Worm (Caenorhabditis elegans) whole organism, L3 larva: ENCODE measurements around the gene K02E2.7.
A peak's percentile ranks its signal among the peaks of the same experiment; 100 is the strongest.

Source experiments
- R02D3.7 ChIP-seq: fragments of 150-350 bp; optimal IDR thresholded peaks from 2 replicates; lab custom pipeline; 2014; ENCODE audit warnings: missing biosample characterization, missing genetic modification characterization
- ZK546.5 ChIP-seq: sonication (generic microtip); optimal IDR thresholded peaks from 2 replicates; lab custom pipeline; 2017; ENCODE audit warnings: missing biosample characterization, missing genetic modification characterization
- aly-2 ChIP-seq: fragments of 150-350 bp; optimal IDR thresholded peaks from 2 replicates; lab custom pipeline; 2014; ENCODE audit warnings: missing biosample characterization, missing genetic modification characterization
- ama-1 ChIP-seq: fragments of 150-350 bp; optimal IDR thresholded peaks from 2 replicates; lab custom pipeline; 2018
- ceh-16 ChIP-seq: sonication (generic microtip); optimal IDR thresholded peaks from 2 replicates; lab custom pipeline; 2017; ENCODE audit warnings: missing biosample characterization, missing genetic modification characterization
- ceh-28 ChIP-seq: fragments of 150-350 bp; optimal IDR thresholded peaks from 2 replicates; lab custom pipeline; 2014; ENCODE audit warnings: missing biosample characterization, missing genetic modification reagents, missing genetic modification characterization
- ceh-9 ChIP-seq: sonication (generic microtip); optimal IDR thresholded peaks from 2 replicates; lab custom pipeline; 2018; ENCODE audit warnings: missing biosample characterization, missing genetic modification characterization
- daf-12 ChIP-seq: fragments of 150-350 bp; optimal IDR thresholded peaks from 2 replicates; lab custom pipeline; 2014; ENCODE audit warnings: missing biosample characterization, missing genetic modification reagents, missing genetic modification characterization
- egl-27 ChIP-seq: sonication (generic microtip); optimal IDR thresholded peaks from 4 replicates; lab custom pipeline; 2017; ENCODE audit warnings: missing biosample characterization, missing genetic modification reagents, missing genetic modification characterization
- egl-5 ChIP-seq: fragments of 150-350 bp; optimal IDR thresholded peaks from 2 replicates; lab custom pipeline; 2017; ENCODE audit warnings: missing biosample characterization, missing genetic modification reagents, missing genetic modification characterization, inconsistent platforms
- elt-1 ChIP-seq: fragments of 150-350 bp; optimal IDR thresholded peaks from 2 replicates; lab custom pipeline; 2014; ENCODE audit warnings: missing biosample characterization, missing genetic modification characterization
- elt-2 ChIP-seq: sonication (generic microtip); optimal IDR thresholded peaks from 2 replicates; lab custom pipeline; 2016; ENCODE audit warnings: missing genetic modification reagents, mild to moderate bottlenecking, missing genetic modification characterization, missing compliant biosample characterization
- fos-1 ChIP-seq: fragments of 150-350 bp; optimal IDR thresholded peaks from 2 replicates; lab custom pipeline; 2014; ENCODE audit warnings: missing biosample characterization, missing genetic modification characterization
- jun-1 ChIP-seq: fragments of 150-350 bp; optimal IDR thresholded peaks from 2 replicates; lab custom pipeline; 2014; ENCODE audit warnings: missing biosample characterization, missing genetic modification reagents, missing genetic modification characterization
- lin-15B ChIP-seq: fragments of 150-350 bp; optimal IDR thresholded peaks from 2 replicates; lab custom pipeline; 2014; ENCODE audit warnings: missing biosample characterization, missing genetic modification characterization
- lin-39 ChIP-seq: fragments of 150-350 bp; optimal IDR thresholded peaks from 2 replicates; lab custom pipeline; 2018; ENCODE audit warnings: missing biosample characterization, missing genetic modification reagents, missing genetic modification characterization
- lsy-12 ChIP-seq: sonication (generic microtip); optimal IDR thresholded peaks from 2 replicates; lab custom pipeline; 2016; ENCODE audit warnings: mild to moderate bottlenecking, missing genetic modification characterization, missing compliant biosample characterization
- mdl-1 ChIP-seq: fragments of 150-350 bp; optimal IDR thresholded peaks from 2 replicates; lab custom pipeline; 2014; ENCODE audit warnings: missing biosample characterization, missing genetic modification characterization
- nfya-1 ChIP-seq: sonication (generic microtip); optimal IDR thresholded peaks from 2 replicates; lab custom pipeline; 2017; ENCODE audit warnings: missing genetic modification characterization, mild to moderate bottlenecking, missing compliant biosample characterization, antibody characterized with exemption, moderate library complexity; ENCODE audit not compliant: insufficient read depth
- nhr-11 ChIP-seq: fragments of 150-350 bp; optimal IDR thresholded peaks from 2 replicates; lab custom pipeline; 2014; ENCODE audit warnings: missing biosample characterization, missing genetic modification characterization
- nhr-12 ChIP-seq: fragments of 150-350 bp; optimal IDR thresholded peaks from 2 replicates; lab custom pipeline; 2014; ENCODE audit warnings: missing biosample characterization, missing genetic modification characterization
- nhr-23 ChIP-seq: fragments of 150-350 bp; optimal IDR thresholded peaks from 2 replicates; lab custom pipeline; 2014; ENCODE audit warnings: missing biosample characterization, missing genetic modification reagents, missing genetic modification characterization
- nhr-237 ChIP-seq: fragments of 150-350 bp; optimal IDR thresholded peaks from 2 replicates; lab custom pipeline; 2014; ENCODE audit warnings: missing biosample characterization, missing genetic modification characterization
- nhr-25 ChIP-seq: sonication (generic microtip); optimal IDR thresholded peaks from 2 replicates; lab custom pipeline; 2017; ENCODE audit warnings: missing biosample characterization, missing genetic modification characterization
- nhr-28 ChIP-seq: fragments of 150-350 bp; optimal IDR thresholded peaks from 2 replicates; lab custom pipeline; 2014; ENCODE audit warnings: missing biosample characterization, missing genetic modification characterization
- nhr-43 ChIP-seq: sonication (generic microtip); optimal IDR thresholded peaks from 2 replicates; lab custom pipeline; 2016; ENCODE audit warnings: mild to moderate bottlenecking, missing genetic modification characterization, missing compliant biosample characterization; ENCODE audit not compliant: poor library complexity, severe bottlenecking
- nhr-77 ChIP-seq: fragments of 150-350 bp; optimal IDR thresholded peaks from 2 replicates; lab custom pipeline; 2014; ENCODE audit warnings: missing biosample characterization, missing genetic modification characterization
- pha-4 ChIP-seq: fragments of 150-350 bp; optimal IDR thresholded peaks from 2 replicates; lab custom pipeline; 2014; ENCODE audit warnings: missing biosample characterization, missing genetic modification reagents, missing genetic modification characterization
- pqm-1 ChIP-seq: fragments of 150-350 bp; optimal IDR thresholded peaks from 2 replicates; lab custom pipeline; 2017; ENCODE audit warnings: missing biosample characterization, missing genetic modification characterization, inconsistent platforms
- sea-2 ChIP-seq: fragments of 150-350 bp; sonication (generic microtip); optimal IDR thresholded peaks from 4 replicates; lab custom pipeline; 2014; ENCODE audit warnings: missing biosample characterization, missing genetic modification reagents, missing genetic modification characterization
- skn-1 ChIP-seq: fragments of 150-350 bp; optimal IDR thresholded peaks from 2 replicates; lab custom pipeline; 2014; ENCODE audit warnings: missing biosample characterization, missing genetic modification characterization
- unc-39 ChIP-seq: sonication (generic microtip); optimal IDR thresholded peaks from 4 replicates; lab custom pipeline; 2017; ENCODE audit warnings: missing biosample characterization, missing genetic modification characterization
- ztf-11 ChIP-seq: fragments of 150-350 bp; optimal IDR thresholded peaks from 2 replicates; lab custom pipeline; 2014; ENCODE audit warnings: missing biosample characterization, missing genetic modification characterization
- ztf-4 ChIP-seq: fragments of 150-350 bp; optimal IDR thresholded peaks from 2 replicates; lab custom pipeline; 2014; ENCODE audit warnings: missing biosample characterization, missing genetic modification characterization

K02E2.7 gene

ce11 chrV:20417809-20418208 is 31.0 kb upstream of the K02E2.7 start (continued):
- TF ChIP-seq R02D3.7 (tag; lab: Kevin White, UChicago) (no peak), ztf-4 (tag; lab: Kevin White, UChicago) (no peak), fos-1 (tag; lab: Kevin White, UChicago) (no peak), nhr-23 (tag; lab: Kevin White, UChicago) (no peak), unc-39 (no peak), jun-1 (tag; lab: Kevin White, UChicago) (peak; percentile 50), daf-12 (no peak), ztf-11 (no peak)

ce11 chrV:20416790-20417189 is 29.9 kb upstream of the K02E2.7 start:
- TF ChIP-seq ceh-9 (no peak), elt-2 (tag; lab: Kevin White, UChicago) (peak; percentile 63), jun-1 (tag; lab: Kevin White, UChicago) (peak; percentile 25), egl-27 (tag; lab: Kevin White, UChicago) (no peak), nhr-12 (no peak), lin-39 (tag; lab: Kevin White, UChicago) (peak; percentile 28), nhr-77 (tag; lab: Kevin White, UChicago) (no peak), egl-5 (tag; lab: Kevin White, UChicago) (no peak), mdl-1 (tag; lab: Kevin White, UChicago) (no peak), ZK546.5 (tag; lab: Kevin White, UChicago) (no peak), pha-4 (tag; lab: Kevin White, UChicago) (peak; percentile 36), pqm-1 (tag; lab: Kevin White, UChicago) (no peak), nhr-237 (tag; lab: Kevin White, UChicago) (no peak)

- no peak for TF ChIP-seq jun-1 (tag; lab: Kevin White, UChicago)
- no peak for TF ChIP-seq mdl-1 (tag; lab: Kevin White, UChicago)
- no peak for TF ChIP-seq aly-2 (tag; lab: Kevin White, UChicago)
- peak; percentile 10 for TF ChIP-seq ama-1 (lab: Kevin White, UChicago)
- TF ChIP-seq nhr-11 (tag; lab: Kevin White, UChicago): no peak
Measured at ce11 chrV:20416335-20416734, 29.5 kb upstream of the K02E2.7 start.

- peak; percentile 73 for TF ChIP-seq nhr-25 (tag; lab: Kevin White, UChicago)
- peak; percentile 61 for TF ChIP-seq nhr-23 (tag; lab: Kevin White, UChicago)
- peak; percentile 51 for TF ChIP-seq ama-1 (lab: Kevin White, UChicago)
- no peak for TF ChIP-seq nhr-43 (tag; lab: Kevin White, UChicago)
- no peak for TF ChIP-seq sea-2 (GFP tag; lab: Kevin White, UChicago)
- TF ChIP-seq, all 47 proteins: peak for 3
Measured at ce11 chrV:20415415-20415814, 28.6 kb upstream of the K02E2.7 start.

- TF ChIP-seq sea-2 (GFP tag; lab: Kevin White, UChicago): no peak
- no peak for TF ChIP-seq unc-39
- no peak for TF ChIP-seq elt-1
- TF ChIP-seq skn-1 (tag; lab: Kevin White, UChicago): no peak
- no peak for TF ChIP-seq lin-15B
- TF ChIP-seq nhr-28 (tag; lab: Kevin White, UChicago): no peak
- no peak for TF ChIP-seq ZK546.5 (tag; lab: Kevin White, UChicago)
- TF ChIP-seq lsy-12 (tag; lab: Kevin White, UChicago): no peak
- TF ChIP-seq nhr-11 (tag; lab: Kevin White, UChicago): no peak
- TF ChIP-seq daf-12: no peak
- TF ChIP-seq mdl-1 (tag; lab: Kevin White, UChicago): no peak
- TF ChIP-seq ceh-28 (tag; lab: Kevin White, UChicago): no peak
- TF ChIP-seq nhr-77 (tag; lab: Kevin White, UChicago): no peak
- TF ChIP-seq ceh-16 (tag; lab: Kevin White, UChicago): no peak
- no peak for TF ChIP-seq nfya-1
- TF ChIP-seq pha-4 (tag; lab: Kevin White, UChicago): no peak
Measured at ce11 chrV:20413936-20414335, 27.1 kb upstream of the K02E2.7 start.
